Fruit fly (Drosophila melanogaster) whole organism, pupa: ENCODE measurements around the gene fry.

ENCODE experiments used
- CG10348 ChIP-seq: fragments of 200-800 bp; sonication (Bioruptor generic); IDR thresholded peaks from 2 replicates; pipeline ENCODE4 v1.3.6; 2022; ENCODE audit warnings: missing biosample characterization, missing genetic modification characterization
- CG12605 ChIP-seq: fragments of 200-800 bp; sonication (Bioruptor generic); IDR thresholded peaks from 2 replicates; pipeline ENCODE4 v1.3.6; 2022; ENCODE audit warnings: missing biosample characterization, missing genetic modification characterization
- CG13204 ChIP-seq: fragments of 200-800 bp; sonication (Bioruptor generic); optimal IDR thresholded peaks from 2 replicates; lab custom pipeline; 2018; ENCODE audit warnings: missing biosample characterization, mild to moderate bottlenecking, missing genetic modification characterization, moderate library complexity
- CG14655 ChIP-seq: fragments of 200-800 bp; sonication (Bioruptor generic); optimal IDR thresholded peaks from 3 replicates; lab custom pipeline; 2017; ENCODE audit warnings: mild to moderate bottlenecking, missing biosample characterization, missing genetic modification reagents, missing genetic modification characterization
- CG15710 ChIP-seq: fragments of 200-800 bp; sonication (Bioruptor generic); optimal IDR thresholded peaks from 2 replicates; lab custom pipeline; 2018; ENCODE audit warnings: missing biosample characterization, mild to moderate bottlenecking, missing genetic modification characterization, moderate library complexity
- CG4496 ChIP-seq: fragments of 200-800 bp; sonication (Bioruptor generic); IDR thresholded peaks from 3 replicates; pipeline ENCODE4 v1.3.6; 2022; ENCODE audit warnings: missing biosample characterization, missing genetic modification characterization
- CG9948 ChIP-seq: fragments of 200-800 bp; sonication (Bioruptor generic); optimal IDR thresholded peaks from 2 replicates; lab custom pipeline; 2018; ENCODE audit warnings: missing biosample characterization, mild to moderate bottlenecking, missing genetic modification characterization, moderate library complexity
- EcR ChIP-seq: fragments of 200-800 bp; sonication (Bioruptor generic); optimal IDR thresholded peaks from 3 replicates; lab custom pipeline; 2019; ENCODE audit warnings: missing biosample characterization, missing genetic modification characterization, mild to moderate bottlenecking, moderate library complexity, missing genetic modification reagents
- Ets98B ChIP-seq: fragments of 200-800 bp; sonication (Bioruptor generic); IDR thresholded peaks from 2 replicates; pipeline ENCODE4 v1.3.6; 2022; ENCODE audit warnings: missing biosample characterization, missing genetic modification characterization
- Pif1A ChIP-seq: fragments of 200-800 bp; sonication (Bioruptor generic); optimal IDR thresholded peaks from 3 replicates; lab custom pipeline; 2016; ENCODE audit warnings: missing biosample characterization, missing genetic modification characterization
- Pif1B ChIP-seq: fragments of 200-800 bp; sonication (Bioruptor generic); optimal IDR thresholded peaks from 3 replicates; lab custom pipeline; 2016; ENCODE audit warnings: missing biosample characterization, missing genetic modification characterization
- gl ChIP-seq: fragments of 200-800 bp; sonication (Bioruptor generic); optimal IDR thresholded peaks from 2 replicates; lab custom pipeline; 2018; ENCODE audit warnings: missing biosample characterization, mild to moderate bottlenecking, missing genetic modification characterization

dm6 chr3L:9713828-9714536 lies 35.1 kb upstream of the fry start, which contains the start of gene vsg:
- TF ChIP-seq EcR (no peak), Pif1A (no peak), CG10348 (peak; percentile 21; the same call in 1 of the 2 replicates), CG9948 (tag; lab: Kevin White, UChicago) (peak; percentile 78), CG4496 (GFP tag; lab: Robert Waterston, UW) (peak; percentile 43; the same call in 1 of the 3 replicates), Ets98B (GFP tag; lab: Robert Waterston, UW) (peak; percentile 2; the same call in 1 of the 2 replicates), gl (no peak), CG15710 (tag; lab: Kevin White, UChicago) (peak; percentile 83), CG12605 (0 out of 2 replicates have a peak, but pooled peaks have one; percentile 43), CG13204 (GFP tag; lab: Kevin White, UChicago) (no peak), Pif1B (GFP tag; lab: Kevin White, UChicago) (no peak), CG14655 (no peak)
